Worm (Caenorhabditis elegans) whole organism, early embryonic: ENCODE measurements around the gene ZK856.7.

Experiments used
- B0310.2 ChIP-seq: sonication (generic microtip); optimal IDR thresholded peaks from 2 replicates; lab custom pipeline; 2016; ENCODE audit warnings: mild to moderate bottlenecking, missing genetic modification characterization, missing compliant biosample characterization
- aly-1 ChIP-seq: sonication (generic microtip); optimal IDR thresholded peaks from 2 replicates; lab custom pipeline; 2016; ENCODE audit warnings: missing genetic modification characterization, missing compliant biosample characterization
- ama-1 ChIP-seq: fragments of 150-350 bp; optimal IDR thresholded peaks from 2 replicates; lab custom pipeline; 2014
- ets-7 ChIP-seq: sonication (generic microtip); optimal IDR thresholded peaks from 2 replicates; lab custom pipeline; 2016; ENCODE audit warnings: missing genotype, missing genetic modification characterization, missing compliant biosample characterization
- flt-1 ChIP-seq: fragments of 200-800 bp; sonication (Bioruptor generic); IDR thresholded peaks from 2 replicates; pipeline ENCODE4 v1.3.6; 2022; ENCODE audit warnings: missing genetic modification characterization, missing compliant biosample characterization
- hmbx-1 ChIP-seq: sonication (generic microtip); optimal IDR thresholded peaks from 2 replicates; lab custom pipeline; 2016; ENCODE audit warnings: mild to moderate bottlenecking, missing genetic modification characterization, missing compliant biosample characterization
- hmg-4 ChIP-seq: fragments of 200-800 bp; sonication (Bioruptor generic); optimal IDR thresholded peaks from 2 replicates; lab custom pipeline; 2018; ENCODE audit warnings: mild to moderate bottlenecking, missing genetic modification characterization, missing compliant biosample characterization
- hnd-1 ChIP-seq: sonication (generic microtip); optimal IDR thresholded peaks from 2 replicates; lab custom pipeline; 2016; ENCODE audit warnings: missing genetic modification characterization, missing compliant biosample characterization
- scrt-1 ChIP-seq: fragments of 200-800 bp; sonication (Bioruptor generic); IDR thresholded peaks from 2 replicates; pipeline ENCODE4 v1.3.6; 2022; ENCODE audit warnings: missing genetic modification characterization, missing compliant biosample characterization

DNA sequence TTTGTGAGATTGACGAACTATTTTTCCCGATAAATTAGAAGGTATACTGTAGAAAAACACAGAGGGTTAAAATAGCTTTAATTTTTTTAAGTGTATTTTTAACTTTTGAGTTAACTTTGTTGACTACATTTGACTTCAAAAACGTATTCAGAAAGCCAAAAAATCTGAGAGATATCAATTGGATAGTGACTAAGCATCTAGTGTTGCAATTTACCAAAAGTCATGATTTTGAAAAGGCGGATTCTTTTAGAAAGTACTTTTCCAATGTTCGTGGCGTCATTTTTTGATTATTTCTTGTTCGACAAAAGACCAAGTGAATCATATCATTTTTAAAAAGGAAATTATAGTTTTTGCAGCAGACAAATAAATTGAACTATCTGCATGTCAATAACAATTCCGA lies 33.0 kb upstream of the ZK856.7 start:
- no peak for TF ChIP-seq ama-1 (lab: Kevin White, UChicago)
- TF ChIP-seq hmbx-1 (tag; lab: Kevin White, UChicago): no peak
- no peak for TF ChIP-seq scrt-1
- TF ChIP-seq ets-7 (tag; lab: Kevin White, UChicago): no peak
- no peak for TF ChIP-seq B0310.2 (tag; lab: Kevin White, UChicago)
- TF ChIP-seq hmg-4 (GFP tag; lab: Kevin White, UChicago): no peak
- TF ChIP-seq hnd-1: no peak
- TF ChIP-seq flt-1 (GFP tag; lab: Robert Waterston, UW): no peak
- TF ChIP-seq aly-1 (tag; lab: Kevin White, UChicago): no peak
